Worm (Caenorhabditis elegans): ENCODE measurements around the gene spin-3.

spin-3 gene

DNA sequence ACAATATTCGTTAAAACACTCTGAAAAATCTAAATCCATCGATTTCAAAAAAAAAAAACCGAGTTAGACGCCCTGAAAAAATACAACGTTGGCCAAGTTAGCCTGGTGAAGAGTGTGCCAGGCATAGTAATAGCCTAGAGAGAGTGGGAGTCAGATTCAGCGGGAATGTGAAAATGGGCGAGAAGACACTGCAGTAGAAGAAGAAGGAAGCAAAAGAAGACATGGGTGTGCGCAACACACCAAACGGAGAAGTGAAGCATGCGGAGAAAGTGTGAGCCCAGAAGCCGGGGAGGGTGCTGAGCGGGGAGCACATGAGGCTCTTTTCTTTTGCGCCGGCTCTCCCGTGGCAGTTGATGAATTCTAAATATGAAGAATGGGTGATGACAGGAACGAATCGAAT, 41.2 kb downstream of the spin-3 start:
- TF ChIP-seq fkh-10 (GFP tag; optimal IDR thresholded peaks at IDR 0.05) (peak; percentile 5), lin-15B (tag; optimal IDR thresholded peaks at IDR 0.05) (peak; percentile 24), hmg-11 (tag; optimal IDR thresholded peaks at IDR 0.05) (peak; percentile 64), lsy-12 (tag; optimal IDR thresholded peaks at IDR 0.05) (peak; percentile 3), pha-4 (tag; optimal IDR thresholded peaks at IDR 0.05) (no peak), nfya-1 (tag; optimal IDR thresholded peaks at IDR 0.05; ENCODE audit: insufficient read depth) (peak; percentile 50), ztf-11 (tag; optimal IDR thresholded peaks at IDR 0.05) (no peak), lin-39 (tag; optimal IDR thresholded peaks at IDR 0.05) (peak; percentile 5), nhr-67 (tag; optimal IDR thresholded peaks at IDR 0.05) (no peak)

ce11 chrX:13174437-13174836, 44.4 kb downstream of the spin-3 start:
- no peak for TF ChIP-seq elt-1 (tag; optimal IDR thresholded peaks at IDR 0.05)

DNA sequence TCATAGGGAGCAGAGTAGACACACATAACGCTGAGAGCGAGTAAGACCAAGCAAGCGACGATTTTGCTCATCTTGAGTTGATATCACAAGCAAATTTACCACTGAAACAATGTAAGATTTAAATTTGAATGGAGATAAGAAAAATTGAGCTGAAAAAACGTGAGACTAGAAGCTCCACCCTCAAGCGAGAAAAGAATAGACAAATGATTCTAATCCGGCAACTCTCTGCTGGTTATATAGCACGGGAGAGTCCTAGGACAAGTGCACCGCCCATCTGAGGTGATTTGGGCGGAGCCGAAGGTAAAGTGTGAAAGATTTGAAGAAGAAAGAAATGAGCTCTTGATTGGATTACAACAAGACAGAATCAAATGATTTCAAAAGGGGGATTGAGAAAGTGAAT, 48.3 kb downstream of the spin-3 start, which contains the start of gene nlp-3:
nlp-3 (minus strand) TSS at position 101 of the 400 bp plus-strand sequence.
- TF ChIP-seq nhr-12 (tag; optimal IDR thresholded peaks at IDR 0.05) (no peak), lsy-12 (tag; optimal IDR thresholded peaks at IDR 0.05) (no peak), unc-62 (GFP tag; optimal IDR thresholded peaks at IDR 0.05) (no peak)

DNA sequence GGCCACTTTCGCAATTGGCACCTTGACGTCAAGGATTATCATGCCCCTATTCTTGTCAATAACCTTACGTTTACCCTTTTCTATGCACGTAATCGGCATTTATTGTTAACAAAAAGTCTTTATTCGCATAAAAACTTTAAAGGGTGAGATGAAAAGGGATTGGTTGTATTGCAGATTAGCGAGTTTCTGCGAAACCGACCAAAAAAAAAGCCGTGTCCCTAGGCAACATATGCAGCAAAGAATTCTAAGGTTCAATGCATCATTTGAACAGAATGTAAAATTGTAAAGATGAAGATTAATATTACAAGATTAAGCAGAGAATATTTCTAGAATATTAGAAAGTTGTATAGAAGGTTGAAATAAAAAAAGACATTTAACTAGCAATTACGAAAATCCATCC, 52.0 kb downstream of the spin-3 start:
- TF ChIP-seq daf-12 (tag; optimal IDR thresholded peaks at IDR 0.05) (no peak), mml-1 (tag; optimal IDR thresholded peaks at IDR 0.05) (no peak), sea-2 (GFP tag; optimal IDR thresholded peaks at IDR 0.05) (no peak), ceh-9 (tag; optimal IDR thresholded peaks at IDR 0.05) (no peak), elt-3 (tag; optimal IDR thresholded peaks at IDR 0.05) (no peak), nhr-77 (tag; optimal IDR thresholded peaks at IDR 0.05) (no peak), pqm-1 (tag; optimal IDR thresholded peaks at IDR 0.05) (no peak), ceh-28 (tag; optimal IDR thresholded peaks at IDR 0.05) (no peak), ztf-11 (tag; optimal IDR thresholded peaks at IDR 0.05) (no peak), nhr-28 (tag; optimal IDR thresholded peaks at IDR 0.05) (no peak), nhr-11 (tag; optimal IDR thresholded peaks at IDR 0.05) (no peak)

Measured in whole organism, L3 larva.